Worm (Caenorhabditis elegans) whole organism, mixed stage, embryonic: ENCODE results near the gene selt-1.1.

Experiments
- bed-3 ChIP-seq: fragments of 200-800 bp; sonication (Bioruptor generic); optimal IDR thresholded peaks from 3 replicates; lab custom pipeline; 2018; ENCODE audit warnings: mild to moderate bottlenecking, missing genetic modification characterization, moderate library complexity, missing compliant biosample characterization
- blmp-1 ChIP-seq: fragments of 150-350 bp; optimal IDR thresholded peaks from 2 replicates; lab custom pipeline; 2014; ENCODE audit warnings: missing biosample characterization, missing genetic modification characterization
- ceh-39 ChIP-seq: fragments of 150-350 bp; optimal IDR thresholded peaks from 2 replicates; lab custom pipeline; 2014; ENCODE audit warnings: missing biosample characterization, missing genetic modification characterization
- ceh-43 ChIP-seq: fragments of 200-800 bp; sonication (Bioruptor generic); optimal IDR thresholded peaks from 2 replicates; lab custom pipeline; 2018; ENCODE audit warnings: mild to moderate bottlenecking, missing genetic modification characterization, moderate library complexity, missing compliant biosample characterization
- ceh-83 ChIP-seq: fragments of 200-800 bp; sonication (Bioruptor generic); optimal IDR thresholded peaks from 2 replicates; lab custom pipeline; 2018; ENCODE audit warnings: mild to moderate bottlenecking, missing genetic modification characterization, missing compliant biosample characterization
- ces-1 ChIP-seq: fragments of 150-350 bp; optimal IDR thresholded peaks from 2 replicates; lab custom pipeline; 2014; ENCODE audit warnings: missing biosample characterization, missing genetic modification reagents, missing genetic modification characterization
- cnd-1 ChIP-seq: fragments of 200-800 bp; sonication (Bioruptor generic); optimal IDR thresholded peaks from 2 replicates; lab custom pipeline; 2018; ENCODE audit warnings: mild to moderate bottlenecking, missing genetic modification characterization, missing compliant biosample characterization
- drap-1 ChIP-seq: fragments of 200-800 bp; sonication (Bioruptor generic); optimal IDR thresholded peaks from 3 replicates; lab custom pipeline; 2018; ENCODE audit warnings: mild to moderate bottlenecking, missing genetic modification characterization, missing compliant biosample characterization
- elt-1 ChIP-seq: sonication (generic microtip); optimal IDR thresholded peaks from 2 replicates; lab custom pipeline; 2017; ENCODE audit warnings: missing genetic modification characterization, mild to moderate bottlenecking, missing compliant biosample characterization, antibody characterized with exemption, moderate library complexity, borderline replicate concordance; ENCODE audit not compliant: insufficient read depth
- elt-3 ChIP-seq: fragments of 150-350 bp; optimal IDR thresholded peaks from 2 replicates; lab custom pipeline; 2014; ENCODE audit warnings: missing biosample characterization, missing genetic modification characterization
- flh-1 ChIP-seq: fragments of 200-800 bp; sonication (Bioruptor generic); optimal IDR thresholded peaks from 2 replicates; lab custom pipeline; 2018; ENCODE audit warnings: mild to moderate bottlenecking, missing genetic modification characterization, moderate library complexity, missing compliant biosample characterization
- ham-2 ChIP-seq: fragments of 200-800 bp; sonication (Bioruptor generic); optimal IDR thresholded peaks from 2 replicates; lab custom pipeline; 2018; ENCODE audit warnings: mild to moderate bottlenecking, missing genetic modification characterization, missing compliant biosample characterization
- hlh-1 ChIP-seq: fragments of 150-350 bp; optimal IDR thresholded peaks from 2 replicates; lab custom pipeline; 2014; ENCODE audit warnings: missing biosample characterization, missing genetic modification reagents, missing genetic modification characterization
- lin-13 ChIP-seq: fragments of 150-350 bp; optimal IDR thresholded peaks from 2 replicates; lab custom pipeline; 2014; ENCODE audit warnings: missing biosample characterization, missing genetic modification characterization
- lin-32 ChIP-seq: fragments of 200-800 bp; sonication (Bioruptor generic); optimal IDR thresholded peaks from 2 replicates; lab custom pipeline; 2018; ENCODE audit warnings: mild to moderate bottlenecking, missing genetic modification characterization, missing compliant biosample characterization
- lsy-2 ChIP-seq: fragments of 150-350 bp; optimal IDR thresholded peaks from 2 replicates; lab custom pipeline; 2014; ENCODE audit warnings: missing biosample characterization, missing genetic modification characterization
- mab-5 ChIP-seq: fragments of 150-350 bp; optimal IDR thresholded peaks from 2 replicates; lab custom pipeline; 2014; ENCODE audit warnings: missing biosample characterization, missing genetic modification characterization
- mep-1 ChIP-seq: fragments of 150-350 bp; optimal IDR thresholded peaks from 2 replicates; lab custom pipeline; 2017; ENCODE audit warnings: missing biosample characterization, missing genetic modification reagents, missing genetic modification characterization, inconsistent platforms
- nhr-12 ChIP-seq: fragments of 150-350 bp; optimal IDR thresholded peaks from 2 replicates; lab custom pipeline; 2014; ENCODE audit warnings: missing biosample characterization, missing genetic modification characterization
- nhr-237 ChIP-seq: fragments of 150-350 bp; optimal IDR thresholded peaks from 2 replicates; lab custom pipeline; 2014; ENCODE audit warnings: missing biosample characterization, missing genetic modification characterization
- pha-4 ChIP-seq: fragments of 150-350 bp; optimal IDR thresholded peaks from 2 replicates; lab custom pipeline; 2018; ENCODE audit warnings: missing biosample characterization, missing genetic modification reagents, missing genetic modification characterization
- snpc-4 ChIP-seq: fragments of 150-350 bp; optimal IDR thresholded peaks from 2 replicates; lab custom pipeline; 2014; ENCODE audit warnings: missing biosample characterization, missing genetic modification characterization
- sptf-1 ChIP-seq: sonication (generic microtip); optimal IDR thresholded peaks from 2 replicates; lab custom pipeline; 2017; ENCODE audit warnings: mild to moderate bottlenecking, missing genetic modification characterization, moderate library complexity, missing compliant biosample characterization
- tbx-8 ChIP-seq: fragments of 200-800 bp; sonication (Bioruptor generic); optimal IDR thresholded peaks from 2 replicates; lab custom pipeline; 2018; ENCODE audit warnings: mild to moderate bottlenecking, missing genetic modification characterization, moderate library complexity, missing compliant biosample characterization
- unc-120 ChIP-seq: sonication (generic microtip); optimal IDR thresholded peaks from 2 replicates; lab custom pipeline; 2017; ENCODE audit warnings: missing genetic modification characterization, missing compliant biosample characterization; ENCODE audit not compliant: poor library complexity, severe bottlenecking
- unc-39 ChIP-seq: fragments of 150-350 bp; optimal IDR thresholded peaks from 2 replicates; lab custom pipeline; 2014; ENCODE audit warnings: missing biosample characterization, missing genetic modification characterization
- unc-62 ChIP-seq: fragments of 150-350 bp; optimal IDR thresholded peaks from 2 replicates; lab custom pipeline; 2014; ENCODE audit warnings: missing biosample characterization, missing genetic modification reagents, missing genetic modification characterization
- ztf-11 ChIP-seq: fragments of 150-350 bp; optimal IDR thresholded peaks from 2 replicates; lab custom pipeline; 2014; ENCODE audit warnings: missing biosample characterization, missing genetic modification characterization

selt-1.1 gene

ce11 chrX:11574167-11574566, 27.9 kb upstream of the selt-1.1 start:
- TF ChIP-seq snpc-4: no peak
- TF ChIP-seq pha-4 (tag; lab: Kevin White, UChicago): no peak
- no peak for TF ChIP-seq ceh-43
- TF ChIP-seq mep-1 (tag; lab: Kevin White, UChicago): no peak
- no peak for TF ChIP-seq unc-39 (tag; lab: Kevin White, UChicago)
- peak; percentile 37 for TF ChIP-seq unc-120 (tag; lab: Kevin White, UChicago)
- no peak for TF ChIP-seq lsy-2

- TF ChIP-seq unc-62 (GFP tag; lab: Kevin White, UChicago) (no peak), ham-2 (GFP tag; lab: Kevin White, UChicago) (no peak), tbx-8 (GFP tag; lab: Kevin White, UChicago) (no peak), mab-5 (no peak), unc-39 (tag; lab: Kevin White, UChicago) (no peak), lin-13 (tag; lab: Kevin White, UChicago) (no peak), unc-120 (tag; lab: Kevin White, UChicago) (no peak), nhr-12 (tag; lab: Kevin White, UChicago) (no peak), ceh-83 (no peak), elt-3 (tag; lab: Kevin White, UChicago) (no peak), ces-1 (GFP tag; lab: Kevin White, UChicago) (no peak), ztf-11 (tag; lab: Kevin White, UChicago) (no peak)
Observed at ce11 chrX:11572205-11572604, 25.9 kb upstream of the selt-1.1 start, which contains the start of gene frm-3. Gene frm-3, plus strand, starts transcription at chrX:11572505.

ce11 chrX:11571714-11572113, 25.4 kb upstream of the selt-1.1 start:
- TF ChIP-seq ces-1 (GFP tag; lab: Kevin White, UChicago): peak; percentile 46
- TF ChIP-seq cnd-1 (tag; lab: Kevin White, UChicago): no peak

- no peak for TF ChIP-seq nhr-237 (tag; lab: Kevin White, UChicago)
- TF ChIP-seq ces-1 (GFP tag; lab: Kevin White, UChicago): peak; percentile 98
- TF ChIP-seq bed-3 (GFP tag; lab: Kevin White, UChicago): no peak
- TF ChIP-seq, all 35 proteins: peak for 1
Observed at ce11 chrX:11569744-11570359, 23.6 kb upstream of the selt-1.1 start.

ce11 chrX:11563663-11564062, 17.4 kb upstream of the selt-1.1 start, which contains the start of gene trpp-9:
Gene trpp-9, plus strand, starts transcription at chrX:11563923.
- TF ChIP-seq ces-1 (GFP tag; lab: Kevin White, UChicago) (peak; percentile 40), pha-4 (tag; lab: Kevin White, UChicago) (peak; percentile 36), flh-1 (GFP tag; lab: Kevin White, UChicago) (no peak), ztf-11 (tag; lab: Kevin White, UChicago) (no peak), blmp-1 (tag; lab: Kevin White, UChicago) (peak; percentile 85), ceh-83 (no peak), drap-1 (GFP tag; lab: Kevin White, UChicago) (no peak), sptf-1 (tag; lab: Kevin White, UChicago) (peak; percentile 3), lsy-2 (peak; percentile 29), mep-1 (tag; lab: Kevin White, UChicago) (peak; percentile 16), hlh-1 (peak; percentile 2), elt-1 (peak; percentile 15), mab-5 (no peak)

- TF ChIP-seq flh-1 (GFP tag; lab: Kevin White, UChicago) (no peak), ceh-39 (no peak), mab-5 (no peak), unc-62 (GFP tag; lab: Kevin White, UChicago) (no peak), ceh-83 (no peak), ham-2 (GFP tag; lab: Kevin White, UChicago) (no peak), nhr-12 (tag; lab: Kevin White, UChicago) (no peak), unc-120 (tag; lab: Kevin White, UChicago) (no peak), cnd-1 (tag; lab: Kevin White, UChicago) (no peak), elt-1 (no peak), drap-1 (GFP tag; lab: Kevin White, UChicago) (no peak), hlh-1 (no peak), elt-3 (tag; lab: Kevin White, UChicago) (no peak), mep-1 (tag; lab: Kevin White, UChicago) (no peak), ztf-11 (tag; lab: Kevin White, UChicago) (no peak), blmp-1 (tag; lab: Kevin White, UChicago) (no peak), lin-32 (no peak)
Observed at ce11 chrX:11560615-11561014, 14.3 kb upstream of the selt-1.1 start, which contains the start of gene lev-8. Gene lev-8, plus strand, starts transcription at chrX:11560915.
